Fruit fly (Drosophila melanogaster): ENCODE data around the gene Sec61alpha.
A peak's percentile ranks its signal among the peaks of the same experiment; 100 is the strongest.

Sec61alpha gene

dm6 chr2L:6473076-6474037, 7.0 kb downstream of the Sec61alpha start, which contains the start of gene mmy (continued):
- peak; percentile 34 for TF ChIP-seq Smox (GFP tag; optimal IDR thresholded peaks at IDR 0.05)
- peak; percentile 67 for TF ChIP-seq acj6 (GFP tag; optimal IDR thresholded peaks at IDR 0.05)
- TF ChIP-seq CG6163 (GFP tag; IDR thresholded peaks at IDR 0.05): peak; percentile 77
- peak; percentile 9 for TF ChIP-seq Hr39 (GFP tag; optimal IDR thresholded peaks at IDR 0.05)
- peak; percentile 27 for TF ChIP-seq CG10669 (GFP tag; optimal IDR thresholded peaks at IDR 0.05)
- TF ChIP-seq CG3919 (GFP tag; optimal IDR thresholded peaks at IDR 0.05): peak; percentile 66
- peak; percentile 46 for TF ChIP-seq CG7368 (GFP tag; optimal IDR thresholded peaks at IDR 0.05)
- TF ChIP-seq fd59A (GFP tag; optimal IDR thresholded peaks at IDR 0.05): peak; percentile 69
- peak; percentile 75 to 81 for TF ChIP-seq ss (GFP tag; optimal IDR thresholded peaks at IDR 0.05)
- TF ChIP-seq CG8119 (GFP tag; IDR thresholded peaks at IDR 0.05): peak; percentile 80

dm6 chr2L:6471978-6472776, 8.2 kb downstream of the Sec61alpha start:
- TF ChIP-seq fd59A (GFP tag; optimal IDR thresholded peaks at IDR 0.05) (peak; percentile 56), Eip93F (GFP tag; optimal IDR thresholded peaks at IDR 0.05) (no peak), lz (GFP tag; optimal IDR thresholded peaks at IDR 0.05) (peak; percentile 56), Sox14 (GFP tag; optimal IDR thresholded peaks at IDR 0.05) (peak; percentile 38), pdm3 (GFP tag; optimal IDR thresholded peaks at IDR 0.05) (peak; percentile 60), CG32006 (GFP tag; optimal IDR thresholded peaks at IDR 0.05) (peak; percentile 85), CG6163 (GFP tag; IDR thresholded peaks at IDR 0.05) (peak; percentile 22; the same call in 1 of the 3 replicates), fd85E (GFP tag; optimal IDR thresholded peaks at IDR 0.05) (peak; percentile 31), Smox (GFP tag; optimal IDR thresholded peaks at IDR 0.05) (peak; percentile 34), dac (GFP tag; optimal IDR thresholded peaks at IDR 0.05) (peak; percentile 46), Gug (GFP tag; IDR thresholded peaks at IDR 0.05) (no peak), ss (GFP tag; optimal IDR thresholded peaks at IDR 0.05) (peak; percentile 18 to 62), CG6792 (GFP tag; optimal IDR thresholded peaks at IDR 0.05) (peak; percentile 67), Eip75B (GFP tag; optimal IDR thresholded peaks at IDR 0.05) (peak; percentile 46), vri (GFP tag; optimal IDR thresholded peaks at IDR 0.05) (peak; percentile 34), Sox102F (GFP tag; optimal IDR thresholded peaks at IDR 0.05) (peak; percentile 63), CG34406 (GFP tag; optimal IDR thresholded peaks at IDR 0.05) (peak; percentile 59), eg (GFP tag; IDR thresholded peaks at IDR 0.05) (peak; percentile 48; the same call in 2 of the 3 replicates), achi (GFP tag; optimal IDR thresholded peaks at IDR 0.05) (peak; percentile 51), fkh (GFP tag; optimal IDR thresholded peaks at IDR 0.05) (peak; percentile 10), Sox15 (GFP tag; optimal IDR thresholded peaks at IDR 0.05) (peak; percentile 51), CG11294 (GFP tag; IDR thresholded peaks at IDR 0.05) (0 out of 2 replicates have a peak, but pooled peaks have one; percentile 7), esn (GFP tag; optimal IDR thresholded peaks at IDR 0.05) (peak; percentile 62), CG6276 (GFP tag; optimal IDR thresholded peaks at IDR 0.05) (peak; percentile 73), Hr4 (GFP tag; optimal IDR thresholded peaks at IDR 0.05) (peak; percentile 62), dsx (GFP tag; optimal IDR thresholded peaks at IDR 0.05; ENCODE audit: poor library complexity, severe bottlenecking) (peak; percentile 21), CG6808 (GFP tag; optimal IDR thresholded peaks at IDR 0.05) (peak; percentile 67), CG6854 (GFP tag; optimal IDR thresholded peaks at IDR 0.05) (no peak), CG3032 (tag; optimal IDR thresholded peaks at IDR 0.05) (peak; percentile 71), svp (GFP tag) (peak; percentile 77), spab (GFP tag; optimal IDR thresholded peaks at IDR 0.05) (peak; percentile 47), CG15336 (GFP tag; IDR thresholded peaks at IDR 0.05) (no peak; the same call in 1 of the 2 replicates), CG31627 (GFP tag; optimal IDR thresholded peaks at IDR 0.05) (peak; percentile 48), Blimp-1 (GFP tag; optimal IDR thresholded peaks at IDR 0.05) (no peak), Met (GFP tag; optimal IDR thresholded peaks at IDR 0.05) (peak; percentile 60), CG16779 (tag; optimal IDR thresholded peaks at IDR 0.05) (peak; percentile 51), acj6 (GFP tag; optimal IDR thresholded peaks at IDR 0.05) (peak; percentile 57), Ets96B (tag; optimal IDR thresholded peaks at IDR 0.05) (peak; percentile 32), Eip78C (GFP tag) (peak; percentile 95)
